Worm (Caenorhabditis elegans): ENCODE data around the gene col-143.

col-143 gene

DNA sequence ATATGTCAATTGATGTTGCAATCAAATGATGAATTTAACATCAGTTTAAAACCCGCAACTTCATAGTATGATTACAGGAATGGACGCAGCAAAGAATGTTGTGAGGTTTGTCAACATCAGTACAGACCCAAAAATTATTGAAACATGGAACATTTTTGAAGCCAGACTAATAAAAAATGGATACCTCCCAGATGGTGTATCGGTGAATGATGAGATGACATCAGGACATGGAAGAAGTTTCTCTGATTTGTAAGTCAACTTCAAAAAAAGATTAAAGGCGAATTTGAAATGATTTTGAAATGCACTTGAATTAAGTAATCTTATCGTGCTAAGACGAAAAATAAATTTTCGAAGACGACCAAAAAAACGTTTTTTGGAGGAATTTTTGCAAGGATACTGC is 21.6 kb upstream of the col-143 start:
- TF ChIP-seq him-1 (tag; optimal IDR thresholded peaks at IDR 0.05) (no peak), W03F9.2 (tag; optimal IDR thresholded peaks at IDR 0.05) (no peak), dao-5 (tag; optimal IDR thresholded peaks at IDR 0.05) (no peak)

DNA sequence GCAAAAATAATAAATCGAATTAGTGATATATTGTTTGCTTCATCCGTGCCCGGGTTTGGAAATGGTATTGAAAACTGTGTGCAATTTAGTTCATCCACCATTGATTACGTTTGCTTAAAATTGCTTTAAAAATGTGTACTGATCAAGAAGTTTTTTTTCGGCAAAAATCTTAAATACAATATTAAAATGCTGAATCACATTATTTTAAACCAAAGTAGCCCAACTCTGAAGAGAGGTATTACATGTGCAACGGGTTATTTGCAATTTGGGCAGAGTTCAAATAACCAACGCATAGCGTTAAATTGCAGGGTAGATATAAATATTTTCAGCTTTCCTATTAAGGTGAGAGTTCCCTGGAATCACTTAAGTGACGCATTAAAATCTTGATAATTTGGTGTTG is 18.3 kb upstream of the col-143 start, which contains the start of gene dmsr-14:
Gene dmsr-14, minus strand, starts transcription at position 101 of the 400 bp plus-strand sequence.
- TF ChIP-seq dao-5 (tag; optimal IDR thresholded peaks at IDR 0.05) (no peak), W03F9.2 (tag; optimal IDR thresholded peaks at IDR 0.05) (no peak), him-1 (tag; optimal IDR thresholded peaks at IDR 0.05) (no peak)

ce11 chrV:6819812-6820211 is 15.6 kb upstream of the col-143 start, which contains the start of gene dmsr-13:
Gene dmsr-13 (minus strand): TSS chrV:6819912.
- TF ChIP-seq him-1 (tag; optimal IDR thresholded peaks at IDR 0.05) (no peak), dao-5 (tag; optimal IDR thresholded peaks at IDR 0.05) (no peak)

DNA sequence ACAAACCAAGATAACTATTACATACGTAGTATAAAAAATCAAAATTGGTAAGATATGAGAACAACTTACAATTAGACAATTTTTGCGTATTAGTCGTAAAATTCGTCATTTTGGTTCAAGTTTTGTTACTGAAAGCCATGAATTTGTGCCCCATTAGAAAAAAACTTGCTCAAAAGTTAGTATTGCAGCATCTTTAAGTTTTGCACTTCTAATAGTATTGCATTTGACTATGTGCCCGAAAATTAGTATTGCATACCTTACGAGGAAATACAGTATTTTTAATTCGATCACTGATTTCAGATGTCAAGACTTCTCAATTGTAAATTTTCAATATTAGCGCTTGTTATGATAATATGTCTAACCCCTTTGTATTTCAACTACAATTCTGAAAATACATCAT is 13.9 kb upstream of the col-143 start, which contains the start of gene T15B7.8:
Gene T15B7.8, plus strand, starts transcription at position 301 of the 400 bp plus-strand sequence.
- TF ChIP-seq dao-5 (tag; optimal IDR thresholded peaks at IDR 0.05), result no peak

DNA sequence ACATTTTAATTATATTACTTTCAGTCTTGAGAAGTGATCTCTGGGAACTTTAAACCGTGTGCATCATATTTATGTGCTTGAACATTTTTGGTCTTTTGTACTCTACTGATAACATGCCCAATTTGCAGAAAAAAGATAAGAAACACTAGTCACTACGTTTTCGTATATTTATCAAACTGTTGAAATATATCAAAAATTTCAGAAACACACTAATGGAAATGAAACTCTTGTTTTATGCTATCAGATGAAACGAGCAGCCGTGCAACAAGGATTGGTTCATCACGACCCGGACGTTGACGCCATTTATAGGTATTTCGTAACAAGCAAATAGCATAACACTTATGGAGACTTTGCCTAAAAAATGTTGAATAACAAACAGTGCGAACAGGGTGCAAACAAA is 12.0 kb upstream of the col-143 start:
- no peak for TF ChIP-seq dao-5 (tag; optimal IDR thresholded peaks at IDR 0.05)
- no peak for TF ChIP-seq W03F9.2 (tag; optimal IDR thresholded peaks at IDR 0.05)
- TF ChIP-seq him-1 (tag; optimal IDR thresholded peaks at IDR 0.05), result no peak

- no peak for TF ChIP-seq him-1 (tag; optimal IDR thresholded peaks at IDR 0.05)
- TF ChIP-seq dao-5 (tag; optimal IDR thresholded peaks at IDR 0.05), result no peak
- no peak for TF ChIP-seq W03F9.2 (tag; optimal IDR thresholded peaks at IDR 0.05)
Measured at ce11 chrV:6828786-6829185, 6.6 kb upstream of the col-143 start, which contains the start of gene dmsr-15. Gene dmsr-15 (minus strand): TSS chrV:6828886.

DNA sequence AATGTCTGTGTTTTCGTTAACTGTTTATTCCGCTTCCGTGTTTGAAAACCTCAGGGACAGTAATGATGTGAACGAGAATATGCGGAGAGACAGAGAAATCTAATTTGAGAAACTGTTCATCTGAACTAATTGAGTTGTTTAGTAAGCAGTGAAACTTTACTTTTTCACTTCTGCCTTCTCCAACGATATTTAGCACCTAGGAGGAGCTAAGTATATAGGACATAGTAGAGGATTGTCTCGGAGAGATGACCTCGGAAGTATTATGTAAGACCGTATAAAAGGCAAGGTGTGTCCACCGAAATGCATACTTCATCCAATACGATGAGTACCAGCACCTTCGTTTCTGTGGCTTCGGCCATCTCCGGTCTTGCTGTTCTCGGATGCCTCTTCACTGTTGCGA is 6.0 kb upstream of the col-143 start, which contains the start of gene col-141:
Gene col-141, plus strand, starts transcription at position 301 of the 400 bp plus-strand sequence.
- no peak for TF ChIP-seq dao-5 (tag; optimal IDR thresholded peaks at IDR 0.05)
- no peak for TF ChIP-seq W03F9.2 (tag; optimal IDR thresholded peaks at IDR 0.05)
- no peak for TF ChIP-seq him-1 (tag; optimal IDR thresholded peaks at IDR 0.05)

DNA sequence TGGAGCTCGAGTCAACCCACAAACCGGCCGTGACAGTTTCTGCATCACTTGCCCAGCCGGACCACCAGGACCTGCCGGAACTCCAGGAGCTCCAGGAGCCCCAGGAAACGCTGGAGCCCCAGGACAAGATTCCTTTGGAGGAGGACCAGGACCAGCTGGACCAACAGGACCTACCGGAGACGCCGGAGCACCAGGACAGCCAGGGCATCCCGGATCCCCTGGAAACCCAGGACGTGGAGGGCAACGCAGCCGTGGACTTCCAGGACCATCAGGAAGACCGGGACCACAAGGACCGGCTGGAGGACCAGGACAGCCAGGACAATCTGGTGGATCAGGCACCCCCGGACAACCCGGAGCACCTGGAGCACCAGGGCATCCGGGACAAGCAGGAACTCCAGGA is 5.4 kb upstream of the col-143 start:
- no peak for TF ChIP-seq W03F9.2 (tag; optimal IDR thresholded peaks at IDR 0.05)
- no peak for TF ChIP-seq him-1 (tag; optimal IDR thresholded peaks at IDR 0.05)
- TF ChIP-seq dao-5 (tag; optimal IDR thresholded peaks at IDR 0.05), result no peak

- TF ChIP-seq W03F9.2 (tag; optimal IDR thresholded peaks at IDR 0.05) (no peak), dao-5 (tag; optimal IDR thresholded peaks at IDR 0.05) (no peak), him-1 (tag; optimal IDR thresholded peaks at IDR 0.05) (no peak)
Measured at ce11 chrV:6830755-6831227, 4.6 kb upstream of the col-143 start, which contains the start of gene col-142. Gene col-142 (plus strand): TSS chrV:6831177.

ce11 chrV:6831539-6831938 is 3.9 kb upstream of the col-143 start:
- no peak for TF ChIP-seq W03F9.2 (tag; optimal IDR thresholded peaks at IDR 0.05)

ce11 chrV:6836036-6836435 is 601 bp downstream of the col-143 start:
- no peak for TF ChIP-seq dao-5 (tag; optimal IDR thresholded peaks at IDR 0.05)
- no peak for TF ChIP-seq W03F9.2 (tag; optimal IDR thresholded peaks at IDR 0.05)
- TF ChIP-seq him-1 (tag; optimal IDR thresholded peaks at IDR 0.05), result no peak

DNA sequence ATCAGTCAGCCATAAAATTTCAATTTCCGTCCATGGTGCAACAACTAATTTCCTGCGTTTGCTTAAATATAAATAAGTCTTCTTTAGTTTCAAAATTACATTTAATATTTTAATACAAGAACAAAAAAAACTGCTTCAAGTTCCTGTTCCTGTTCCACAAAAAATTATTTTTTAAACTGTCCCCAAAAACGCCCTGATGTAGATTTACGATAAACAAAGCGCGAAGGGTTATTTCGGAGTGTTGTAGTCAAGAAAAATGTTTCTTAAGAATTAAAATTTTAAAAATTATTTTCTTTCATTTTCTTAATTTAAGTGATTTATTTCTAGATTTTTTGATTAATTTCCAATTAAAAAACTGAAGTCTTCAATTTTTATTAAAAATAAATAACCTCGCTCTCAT is 3.2 kb downstream of the col-143 start, which contains the start of gene T15B7.15:
Gene T15B7.15, minus strand, starts transcription at position 67 of the 400 bp plus-strand sequence.
- TF ChIP-seq W03F9.2 (tag; optimal IDR thresholded peaks at IDR 0.05) (no peak), dao-5 (tag; optimal IDR thresholded peaks at IDR 0.05) (no peak), him-1 (tag; optimal IDR thresholded peaks at IDR 0.05) (no peak)

ce11 chrV:6839008-6839407 is 3.6 kb downstream of the col-143 start, which contains the start of gene hpo-8:
Gene hpo-8 (plus strand): TSS chrV:6839289.
- no peak for TF ChIP-seq W03F9.2 (tag; optimal IDR thresholded peaks at IDR 0.05)

ce11 chrV:6842437-6842836 is 7.0 kb downstream of the col-143 start, which contains the start of gene T15B7.1:
Gene T15B7.1 (plus strand): TSS chrV:6842737.
- TF ChIP-seq him-1 (tag; optimal IDR thresholded peaks at IDR 0.05) (no peak), W03F9.2 (tag; optimal IDR thresholded peaks at IDR 0.05) (no peak), dao-5 (tag; optimal IDR thresholded peaks at IDR 0.05) (no peak)

- TF ChIP-seq him-1 (tag; optimal IDR thresholded peaks at IDR 0.05), result no peak
- no peak for TF ChIP-seq dao-5 (tag; optimal IDR thresholded peaks at IDR 0.05)
- no peak for TF ChIP-seq W03F9.2 (tag; optimal IDR thresholded peaks at IDR 0.05)
Measured at ce11 chrV:6846507-6846906, 11.1 kb downstream of the col-143 start, which contains the start of gene lgc-54. Gene lgc-54 (minus strand): TSS chrV:6846607.

All from whole organism, L4/young adult.